Worm (Caenorhabditis elegans): ENCODE data around the gene H08J19.1.

The H08J19.1 gene

ce11 chrX:15606585-15607276 is 36.0 kb upstream of the H08J19.1 start, which contains the start of gene rab-14 (continued):
- TF ChIP-seq F23B12.7 (tag; optimal IDR thresholded peaks at IDR 0.05; ENCODE audit: insufficient read depth), result no peak
- TF ChIP-seq ztf-3 (GFP tag; optimal IDR thresholded peaks at IDR 0.05), result no peak
- no peak for TF ChIP-seq ZK185.1 (tag; optimal IDR thresholded peaks at IDR 0.05; ENCODE audit: poor library complexity, severe bottlenecking)
- no peak for TF ChIP-seq him-1 (tag; optimal IDR thresholded peaks at IDR 0.05)
- TF ChIP-seq bed-1 (GFP tag; IDR thresholded peaks at IDR 0.05), result no peak
- TF ChIP-seq Y53G8AR.9 (GFP tag; conservative IDR thresholded peaks at IDR 0.05), result no peak
- TF ChIP-seq egrh-3 (GFP tag; IDR thresholded peaks at IDR 0.05), result no peak
- TF ChIP-seq dpff-1 (tag; optimal IDR thresholded peaks at IDR 0.05), result no peak
- no peak for TF ChIP-seq madf-10 (tag; optimal IDR thresholded peaks at IDR 0.05)
- 0 out of 2 replicates have a peak, but pooled peaks have one; percentile 21 for TF ChIP-seq madf-6 (GFP tag; IDR thresholded peaks at IDR 0.05)
- no peak for TF ChIP-seq efl-1 (GFP tag; optimal IDR thresholded peaks at IDR 0.05)
- no peak for TF ChIP-seq athp-1 (tag; optimal IDR thresholded peaks at IDR 0.05)
- peak; percentile 51 for TF ChIP-seq somi-1 (GFP tag; optimal IDR thresholded peaks at IDR 0.05)
- no peak for TF ChIP-seq xnd-1 (tag; optimal IDR thresholded peaks at IDR 0.05)
- TF ChIP-seq cebp-1 (GFP tag; IDR thresholded peaks at IDR 0.05), result peak; percentile 82
- no peak for TF ChIP-seq cebp-1 (tag; optimal IDR thresholded peaks at IDR 0.05)
- TF ChIP-seq atf-7 (tag; optimal IDR thresholded peaks at IDR 0.05), result peak; percentile 26
- TF ChIP-seq ztf-25 (GFP tag; IDR thresholded peaks at IDR 0.05), result no peak
- no peak for TF ChIP-seq lir-1 (GFP tag; conservative IDR thresholded peaks at IDR 0.05)
- peak; percentile 32 for TF ChIP-seq tbp1 (GFP tag; optimal IDR thresholded peaks at IDR 0.05)
- no peak for TF ChIP-seq ceh-40 (GFP tag; IDR thresholded peaks at IDR 0.05)
- TF ChIP-seq ceh-58 (GFP tag; IDR thresholded peaks at IDR 0.05), result no peak
- TF ChIP-seq T07F8.4 (tag; optimal IDR thresholded peaks at IDR 0.05), result no peak
- no peak for TF ChIP-seq F39B2.1 (GFP tag; IDR thresholded peaks at IDR 0.05)
- TF ChIP-seq tlf-1 (GFP tag; optimal IDR thresholded peaks at IDR 0.05), result no peak
- TF ChIP-seq nhr-27 (tag; optimal IDR thresholded peaks at IDR 0.05), result no peak
- no peak for TF ChIP-seq sea-2 (GFP tag; IDR thresholded peaks at IDR 0.05)
- TF ChIP-seq mes-4 (tag; optimal IDR thresholded peaks at IDR 0.05), result no peak
- TF ChIP-seq nhr-80 (tag; optimal IDR thresholded peaks at IDR 0.05), result no peak
- TF ChIP-seq egl-44 (GFP tag; IDR thresholded peaks at IDR 0.05), result no peak
- no peak for TF ChIP-seq bed-2 (GFP tag; IDR thresholded peaks at IDR 0.05)
- TF ChIP-seq akir-1 (GFP tag; optimal IDR thresholded peaks at IDR 0.05), result no peak
- TF ChIP-seq dox-1 (GFP tag; IDR thresholded peaks at IDR 0.05), result peak; percentile 20; the same call in 1 of the 2 replicates
- TF ChIP-seq F10E7.11 (tag; optimal IDR thresholded peaks at IDR 0.05), result no peak
- TF ChIP-seq lin-26 (GFP tag; IDR thresholded peaks at IDR 0.05), result no peak
- peak; percentile 41; the same call in 1 of the 2 replicates for TF ChIP-seq C06A6.2 (GFP tag; conservative IDR thresholded peaks at IDR 0.05)
- no peak for TF ChIP-seq F57C9.4 (tag; optimal IDR thresholded peaks at IDR 0.05)
- no peak for TF ChIP-seq lsy-27 (tag; optimal IDR thresholded peaks at IDR 0.05; ENCODE audit: borderline replicate concordance, insufficient read depth)
- no peak for TF ChIP-seq Y95B8A.8 (GFP tag; IDR thresholded peaks at IDR 0.05)
- no peak for TF ChIP-seq zim-3 (tag; optimal IDR thresholded peaks at IDR 0.05)
- TF ChIP-seq lin-40 (tag; optimal IDR thresholded peaks at IDR 0.05), result peak; percentile 16
- no peak for TF ChIP-seq lag-1 (GFP tag; IDR thresholded peaks at IDR 0.05)
- TF ChIP-seq madf-3 (GFP tag; IDR thresholded peaks at IDR 0.05), result peak; percentile 75; the same call in 1 of the 2 replicates
- no peak for TF ChIP-seq T26A5.8 (tag; optimal IDR thresholded peaks at IDR 0.05)
- TF ChIP-seq hlh-12 (tag; optimal IDR thresholded peaks at IDR 0.05), result no peak
- no peak for TF ChIP-seq F49E8.2 (tag; optimal IDR thresholded peaks at IDR 0.05; ENCODE audit: insufficient read depth)
- no peak for TF ChIP-seq Y56A3A.18 (GFP tag; IDR thresholded peaks at IDR 0.05)
- TF ChIP-seq B0336.3 (GFP tag; IDR thresholded peaks at IDR 0.05), result no peak
- TF ChIP-seq ztf-18 (tag; optimal IDR thresholded peaks at IDR 0.05), result no peak
